Fruit fly (Drosophila melanogaster): ENCODE results near the gene GATAd.

The GATAd gene

DNA sequence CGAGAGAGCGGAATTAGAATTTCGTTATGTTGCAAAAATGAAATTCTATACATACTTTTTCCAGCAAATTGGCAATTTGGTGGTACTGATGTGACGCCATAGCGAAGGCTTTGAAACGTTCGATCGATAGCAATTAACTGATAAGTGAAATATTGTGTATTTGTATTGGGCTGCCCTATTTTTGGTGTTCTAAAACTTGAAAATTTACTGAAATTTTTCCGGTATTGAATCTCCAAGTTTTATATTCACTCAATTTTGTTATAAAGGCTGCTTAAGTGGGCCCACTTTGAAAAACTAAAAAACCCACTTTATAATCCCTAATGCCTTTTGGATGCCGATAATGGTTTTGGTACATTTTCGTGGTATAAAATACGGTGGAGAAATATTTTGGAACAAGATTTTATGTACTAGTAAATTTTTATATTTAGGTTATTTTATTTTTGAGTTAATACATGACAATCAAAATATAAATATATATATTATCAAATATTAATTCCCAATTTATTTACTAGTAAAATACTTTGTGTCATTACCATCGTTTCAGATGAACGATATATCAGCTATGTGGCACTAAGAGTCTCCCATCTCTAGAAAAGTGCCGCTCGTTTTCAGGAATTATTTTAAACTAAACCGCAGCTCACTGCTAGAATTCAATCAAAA is 29.0 kb downstream of the GATAd start, which contains the start of the genes Cand1 and pim (continued):
- no peak for TF ChIP-seq CG8765 (GFP tag; IDR thresholded peaks at IDR 0.05)
- peak; percentile 59 for TF ChIP-seq CG9797 (GFP tag; optimal IDR thresholded peaks at IDR 0.05)
- TF ChIP-seq pita (GFP tag; optimal IDR thresholded peaks at IDR 0.05): no peak
- no peak for TF ChIP-seq CG2678 (tag; optimal IDR thresholded peaks at IDR 0.05)
- TF ChIP-seq Dfd (GFP tag; optimal IDR thresholded peaks at IDR 0.05): no peak
- TF ChIP-seq CG7357 (GFP tag; IDR thresholded peaks at IDR 0.05): no peak
- TF ChIP-seq Blimp-1 (GFP tag; optimal IDR thresholded peaks at IDR 0.05): no peak
- no peak for TF ChIP-seq Chrac-16 (GFP tag; optimal IDR thresholded peaks at IDR 0.05)
- TF ChIP-seq sens (GFP tag): no peak
- no peak for TF ChIP-seq CG3281 (GFP tag; optimal IDR thresholded peaks at IDR 0.05)
- no peak for TF ChIP-seq Rx (GFP tag; IDR thresholded peaks at IDR 0.05)
- TF ChIP-seq dati (GFP tag; IDR thresholded peaks at IDR 0.05): no peak
- TF ChIP-seq CG6683 (GFP tag; optimal IDR thresholded peaks at IDR 0.05): no peak
- TF ChIP-seq CG17385 (GFP tag; optimal IDR thresholded peaks at IDR 0.05): no peak
- TF ChIP-seq yki (optimal IDR thresholded peaks at IDR 0.05): no peak
- peak; percentile 77 for TF ChIP-seq CG14710 (tag; optimal IDR thresholded peaks at IDR 0.05)
- no peak for TF ChIP-seq CrebB (tag; optimal IDR thresholded peaks at IDR 0.05)
- no peak for TF ChIP-seq ci (GFP tag; IDR thresholded peaks at IDR 0.05)
- no peak for TF ChIP-seq cas (GFP tag; IDR thresholded peaks at IDR 0.05)
- no peak for TF ChIP-seq CG16779 (GFP tag; IDR thresholded peaks at IDR 0.05)
- no peak for TF ChIP-seq Dip2 (GFP tag; IDR thresholded peaks at IDR 0.05)
- TF ChIP-seq chn (GFP tag; optimal IDR thresholded peaks at IDR 0.05): no peak
- no peak for TF ChIP-seq Aef1 (GFP tag; IDR thresholded peaks at IDR 0.05)
- no peak for TF ChIP-seq Mes4 (GFP tag; optimal IDR thresholded peaks at IDR 0.05)
- no peak for TF ChIP-seq luna (GFP tag; optimal IDR thresholded peaks at IDR 0.05)
- no peak for TF ChIP-seq CG5953 (GFP tag; IDR thresholded peaks at IDR 0.05)
- no peak for TF ChIP-seq ken (GFP tag; IDR thresholded peaks at IDR 0.05)
- TF ChIP-seq Oli (tag; optimal IDR thresholded peaks at IDR 0.05): no peak
- peak; percentile 70 for TF ChIP-seq CG12659 (GFP tag; optimal IDR thresholded peaks at IDR 0.05)
- TF ChIP-seq Lhr (GFP tag; optimal IDR thresholded peaks at IDR 0.05): peak; percentile 53
- peak; percentile 65 for TF ChIP-seq Bgb (GFP tag; IDR thresholded peaks at IDR 0.05; ENCODE audit: partially characterized antibody)
- TF ChIP-seq CG2116 (GFP tag; optimal IDR thresholded peaks at IDR 0.05): peak; percentile 31
- TF ChIP-seq CG18476 (GFP tag; optimal IDR thresholded peaks at IDR 0.05): no peak
- no peak for TF ChIP-seq CG32532 (GFP tag; IDR thresholded peaks at IDR 0.05)
- no peak for TF ChIP-seq NC2α (GFP tag; optimal IDR thresholded peaks at IDR 0.05)
- TF ChIP-seq CG1792 (GFP tag; optimal IDR thresholded peaks at IDR 0.05): no peak
- no peak for TF ChIP-seq CG14014 (GFP tag; IDR thresholded peaks at IDR 0.05)
- no peak for TF ChIP-seq Sox100B (GFP tag; optimal IDR thresholded peaks at IDR 0.05)
- TF ChIP-seq CG18599 (GFP tag; optimal IDR thresholded peaks at IDR 0.05): no peak
- TF ChIP-seq insv (GFP tag; optimal IDR thresholded peaks at IDR 0.05): no peak
- TF ChIP-seq unpg (GFP tag; optimal IDR thresholded peaks at IDR 0.05): no peak
- TF ChIP-seq CG15696 (tag; optimal IDR thresholded peaks at IDR 0.05): no peak
- TF ChIP-seq CG13123 (GFP tag; optimal IDR thresholded peaks at IDR 0.05): no peak
- no peak; the same call in 1 of the 2 replicates for TF ChIP-seq CG42726 (GFP tag; IDR thresholded peaks at IDR 0.05; ENCODE audit: partially characterized antibody)
- peak; percentile 70 for TF ChIP-seq CG16813 (GFP tag; IDR thresholded peaks at IDR 0.05; ENCODE audit: partially characterized antibody)
- no peak for TF ChIP-seq CG16815 (GFP tag; optimal IDR thresholded peaks at IDR 0.05)
- TF ChIP-seq CG15479 (GFP tag; optimal IDR thresholded peaks at IDR 0.05): no peak
- no peak for TF ChIP-seq CG17802 (tag; optimal IDR thresholded peaks at IDR 0.05)
- TF ChIP-seq corto (GFP tag; optimal IDR thresholded peaks at IDR 0.05): no peak
- TF ChIP-seq ewg (GFP tag; optimal IDR thresholded peaks at IDR 0.05): no peak
- TF ChIP-seq zfh1 (GFP tag; IDR thresholded peaks at IDR 0.05): no peak

Data from whole organism, embryonic.